Fruit fly (Drosophila melanogaster) whole organism, larva: ENCODE data around the gene ND-B18.
A peak's percentile ranks its signal among the peaks of the same experiment; 100 is the strongest.

Source experiments
- noc ChIP-seq: fragments of 200-800 bp; sonication (Bioruptor generic); optimal IDR thresholded peaks from 3 replicates; lab custom pipeline; 2019; ENCODE audit warnings: missing biosample characterization, mild to moderate bottlenecking, missing genetic modification characterization, moderate library complexity

ND-B18 gene

dm6 chrX:15082681-15083080 lies 19.1 kb downstream of the ND-B18 start, which contains the start of gene CG33178:
Gene CG33178 (plus strand): TSS chrX:15082827.
- no peak for TF ChIP-seq noc

DNA sequence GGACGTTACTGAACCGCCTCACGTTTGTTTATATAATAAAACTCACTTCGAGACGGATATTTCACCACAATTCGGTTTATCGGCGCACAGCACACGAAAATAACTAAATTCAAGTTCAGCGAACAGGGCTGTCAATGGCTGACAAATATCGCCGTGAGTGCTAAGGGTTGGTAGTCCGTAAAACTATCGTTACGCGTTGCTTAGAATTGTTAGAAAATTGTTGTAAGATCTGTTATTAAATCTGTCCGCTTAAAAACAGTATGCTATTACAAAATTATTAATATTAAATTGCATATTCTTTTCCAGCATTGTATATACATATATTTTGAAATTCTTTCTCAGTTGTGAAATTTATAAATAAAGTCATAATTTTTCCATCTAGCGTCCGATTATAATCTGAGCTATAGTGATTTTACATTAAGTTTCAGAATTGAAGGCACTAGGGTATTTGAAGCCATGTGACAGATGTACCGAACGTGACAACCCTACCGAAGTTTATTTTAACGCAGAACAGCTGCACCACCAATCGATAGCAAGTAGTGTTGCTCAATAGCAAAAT lies 21.1 kb downstream of the ND-B18 start, which contains the start of gene Cox17:
Cox17 (minus strand) TSS at position 120 of the 559 bp plus-strand sequence.
- peak; percentile 87 for TF ChIP-seq noc

DNA sequence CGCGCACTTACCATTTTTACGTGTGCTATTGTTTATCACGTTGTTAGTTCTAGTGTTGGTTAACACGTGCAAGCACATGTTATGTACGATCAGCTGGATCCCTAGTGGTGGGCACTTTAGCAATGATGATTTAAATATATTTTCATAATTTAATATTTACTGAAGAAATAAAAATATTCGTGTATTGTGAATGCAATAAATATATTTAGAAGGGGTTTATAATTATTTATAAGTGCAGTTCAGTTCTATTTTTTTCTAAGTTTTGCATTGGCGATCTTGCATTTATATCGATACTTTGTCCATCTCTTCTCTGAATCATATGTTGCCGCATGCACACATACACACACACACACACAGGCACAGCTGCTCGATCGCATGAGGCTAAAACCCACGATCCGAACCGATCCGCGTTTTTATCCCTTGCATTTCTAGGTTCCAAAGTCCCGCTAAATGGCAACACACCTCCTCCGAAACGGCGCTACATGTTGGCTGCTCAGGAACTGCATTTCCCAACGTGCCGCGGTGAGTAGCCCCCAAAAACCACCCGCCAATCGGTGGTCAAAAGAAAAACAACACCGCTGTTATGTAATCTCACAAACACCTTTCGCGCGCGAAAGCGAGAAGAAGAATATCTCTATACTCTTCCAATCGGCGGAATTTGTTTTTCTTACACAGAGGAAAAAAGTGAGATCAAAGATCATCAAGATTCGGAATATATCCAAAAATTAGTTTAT lies 22.4 kb downstream of the ND-B18 start, which contains the start of the genes CG15027 and Dbct:
CG15027 (minus strand) TSS at position 51 of the 734 bp plus-strand sequence.
Dbct (plus strand) TSS at position 349 of the 734 bp plus-strand sequence.
- peak; percentile 82 for TF ChIP-seq noc

- TF ChIP-seq noc = no peak
Observed at dm6 chrX:15089146-15089698, 25.7 kb downstream of the ND-B18 start, which contains the start of gene Rab3-GEF. Gene Rab3-GEF (plus strand): TSS chrX:15089682.

DNA sequence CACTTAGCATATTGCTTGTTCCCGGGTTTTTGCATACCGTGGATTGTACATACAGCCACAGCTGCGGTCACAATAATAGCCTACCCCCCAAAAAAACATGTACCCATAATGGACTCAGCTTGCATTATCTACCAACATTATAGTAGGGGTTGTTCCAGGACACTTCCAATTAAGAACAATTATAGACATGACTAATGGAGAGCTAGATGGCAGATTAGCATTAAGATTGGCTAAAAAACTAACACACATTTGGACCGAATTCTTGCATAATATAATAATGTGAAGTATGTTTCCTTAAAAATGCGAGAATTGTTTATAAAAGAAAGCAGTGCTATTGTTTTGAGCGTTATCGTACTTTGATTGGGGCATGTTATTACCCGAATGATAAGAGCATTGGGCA lies 26.8 kb downstream of the ND-B18 start:
- no peak for TF ChIP-seq noc

dm6 chrX:15091159-15091558 lies 27.6 kb downstream of the ND-B18 start:
- no peak for TF ChIP-seq noc

DNA sequence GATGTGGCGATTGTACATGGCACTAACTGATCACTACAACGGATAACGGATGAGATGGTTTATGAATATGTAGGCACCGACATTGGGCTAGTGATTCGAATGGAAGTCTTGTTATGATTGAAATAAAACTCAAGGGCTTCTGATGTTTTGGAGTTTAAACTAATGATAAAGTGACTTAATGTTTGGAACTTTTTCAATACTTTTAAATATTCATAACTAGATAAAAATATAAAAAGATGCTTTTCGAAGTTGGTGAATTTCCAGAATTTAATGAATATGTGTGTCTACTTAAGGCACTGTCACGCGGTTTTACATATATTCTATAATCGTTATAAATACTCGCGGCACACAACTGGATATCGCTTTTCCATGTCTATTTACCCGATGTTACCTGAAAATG lies 32.4 kb downstream of the ND-B18 start, which contains the start of gene CG9072:
CG9072 (minus strand) TSS at position 101 of the 400 bp plus-strand sequence.
- TF ChIP-seq noc = no peak

DNA sequence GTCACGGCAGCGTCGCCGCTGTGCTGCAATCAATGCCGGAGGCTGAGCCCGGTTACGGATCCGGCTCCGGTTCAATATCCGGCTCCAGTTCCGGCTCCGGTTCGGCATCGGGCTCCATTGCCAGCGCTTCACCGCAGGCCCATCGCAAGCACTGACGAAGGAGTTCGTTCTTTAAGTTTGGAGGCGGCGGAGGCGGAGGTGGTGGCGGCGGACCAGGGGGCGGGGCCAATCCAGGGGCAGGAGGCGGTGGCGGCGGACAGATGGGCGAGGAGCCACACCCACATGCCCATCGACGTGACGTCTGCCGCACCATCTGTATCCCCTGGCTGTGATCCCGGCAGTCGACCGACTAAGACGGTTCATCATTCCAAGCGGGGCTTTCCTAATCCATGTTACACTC lies 48.4 kb downstream of the ND-B18 start:
- TF ChIP-seq noc = no peak
